Worm (Caenorhabditis elegans): Measurements from ENCODE around the gene fbxb-83.

Gene fbxb-83

ce11 chrIII:169478-169877 is 24.5 kb upstream of the fbxb-83 start, which contains the start of gene F40G9.18:
TSS of gene F40G9.18 (minus strand) at chrIII:169578.
- TF ChIP-seq fkh-4 (tag; optimal IDR thresholded peaks at IDR 0.05; ENCODE audit: borderline replicate concordance) (no peak), unc-62 (GFP tag; optimal IDR thresholded peaks at IDR 0.05) (no peak), fos-1 (tag; optimal IDR thresholded peaks at IDR 0.05) (no peak), ztf-4 (tag; optimal IDR thresholded peaks at IDR 0.05) (no peak), C16A3.4 (tag; optimal IDR thresholded peaks at IDR 0.05) (no peak), unc-86 (tag; optimal IDR thresholded peaks at IDR 0.05) (no peak), lsy-2 (tag; optimal IDR thresholded peaks at IDR 0.05) (no peak), aha-1 (tag; optimal IDR thresholded peaks at IDR 0.05) (no peak), ces-1 (GFP tag; optimal IDR thresholded peaks at IDR 0.05) (no peak), pqm-1 (tag; optimal IDR thresholded peaks at IDR 0.05) (no peak), jun-1 (tag; optimal IDR thresholded peaks at IDR 0.05) (no peak), blmp-1 (tag; optimal IDR thresholded peaks at IDR 0.05) (no peak)

DNA sequence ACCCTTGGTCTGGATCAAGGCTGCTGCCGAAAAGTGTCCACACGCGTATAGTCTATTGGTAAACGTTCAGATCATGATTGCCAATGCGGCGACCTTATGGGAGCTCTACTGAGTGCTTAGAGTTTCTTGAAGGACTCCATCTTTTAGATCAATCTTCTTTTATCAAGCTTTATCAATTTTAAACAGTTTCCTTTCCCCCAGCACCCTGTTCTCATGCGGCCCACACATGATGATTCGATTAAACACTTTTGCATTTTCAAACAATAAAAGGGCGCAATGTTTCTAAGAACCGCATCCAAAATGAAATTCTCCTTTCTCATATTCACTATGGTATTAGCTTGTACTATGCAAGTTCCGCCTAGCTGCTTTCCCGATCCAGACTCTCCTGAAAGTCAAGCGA is 20.4 kb upstream of the fbxb-83 start, which contains the start of gene F40G9.7:
TSS of gene F40G9.7 (plus strand) at position 301 of the 400 bp plus-strand sequence.
- no peak for TF ChIP-seq ceh-8 (GFP tag; optimal IDR thresholded peaks at IDR 0.05)
- TF ChIP-seq ama-1 (optimal IDR thresholded peaks at IDR 0.05) = no peak
- no peak for TF ChIP-seq pag-3 (tag; optimal IDR thresholded peaks at IDR 0.05; ENCODE audit: borderline replicate concordance, insufficient read depth)
- TF ChIP-seq zag-1 (tag; optimal IDR thresholded peaks at IDR 0.05) = no peak
- no peak for TF ChIP-seq nhr-76 (tag; optimal IDR thresholded peaks at IDR 0.05)
- TF ChIP-seq C04F5.9 (tag; optimal IDR thresholded peaks at IDR 0.05) = no peak
- no peak for TF ChIP-seq mab-9 (GFP tag; IDR thresholded peaks at IDR 0.05)
- no peak for TF ChIP-seq lin-13 (GFP tag; optimal IDR thresholded peaks at IDR 0.05)
- no peak for TF ChIP-seq nhr-12 (tag; optimal IDR thresholded peaks at IDR 0.05)
- no peak for TF ChIP-seq sptf-1 (tag; optimal IDR thresholded peaks at IDR 0.05)
- no peak for TF ChIP-seq sup-37 (GFP tag; optimal IDR thresholded peaks at IDR 0.05)
- no peak for TF ChIP-seq ztf-4 (tag; optimal IDR thresholded peaks at IDR 0.05)
- no peak for TF ChIP-seq rnt-1 (tag; optimal IDR thresholded peaks at IDR 0.05)
- no peak for TF ChIP-seq snpc-4 (tag; optimal IDR thresholded peaks at IDR 0.05)

- no peak for TF ChIP-seq lsy-2 (tag; optimal IDR thresholded peaks at IDR 0.05)
- no peak for TF ChIP-seq ceh-90 (tag; optimal IDR thresholded peaks at IDR 0.05)
- no peak for TF ChIP-seq hpl-2 (GFP tag; optimal IDR thresholded peaks at IDR 0.05)
- TF ChIP-seq ces-1 (GFP tag; optimal IDR thresholded peaks at IDR 0.05) = no peak
- no peak for TF ChIP-seq aly-2 (tag; optimal IDR thresholded peaks at IDR 0.05)
- TF ChIP-seq nhr-12 (tag; optimal IDR thresholded peaks at IDR 0.05) = no peak
- no peak for TF ChIP-seq xbp-1 (tag; optimal IDR thresholded peaks at IDR 0.05)
- no peak for TF ChIP-seq elt-2 (tag; optimal IDR thresholded peaks at IDR 0.05)
- no peak for TF ChIP-seq snpc-4 (tag; optimal IDR thresholded peaks at IDR 0.05)
- no peak for TF ChIP-seq tbx-2 (tag; optimal IDR thresholded peaks at IDR 0.05)
- no peak for TF ChIP-seq rnt-1 (tag; optimal IDR thresholded peaks at IDR 0.05)
Observed at ce11 chrIII:164775-165174, 19.8 kb upstream of the fbxb-83 start, which contains the start of gene F40G9.8. TSS of gene F40G9.8 (minus strand) at chrIII:164875.

- TF ChIP-seq lin-13 (GFP tag; optimal IDR thresholded peaks at IDR 0.05) = no peak
- no peak for TF ChIP-seq egl-13 (tag; optimal IDR thresholded peaks at IDR 0.05)
- no peak for TF ChIP-seq unc-62 (GFP tag; optimal IDR thresholded peaks at IDR 0.05)
- no peak for TF ChIP-seq efl-1 (optimal IDR thresholded peaks at IDR 0.05)
- no peak for TF ChIP-seq efl-1 (GFP tag; optimal IDR thresholded peaks at IDR 0.05 in 1 of 2)
- no peak for TF ChIP-seq C16A3.4 (tag; optimal IDR thresholded peaks at IDR 0.05)
- TF ChIP-seq nhr-76 (tag; optimal IDR thresholded peaks at IDR 0.05) = no peak
- TF ChIP-seq pax-3 (tag; optimal IDR thresholded peaks at IDR 0.05) = no peak
- no peak for TF ChIP-seq nhr-85 (tag)
- TF ChIP-seq tbx-2 (tag; optimal IDR thresholded peaks at IDR 0.05) = no peak
- TF ChIP-seq unc-98 (GFP tag; IDR thresholded peaks at IDR 0.05) = no peak
- no peak for TF ChIP-seq F16B12.6 (tag; optimal IDR thresholded peaks at IDR 0.05)
- no peak for TF ChIP-seq nhr-90 (tag; optimal IDR thresholded peaks at IDR 0.05; ENCODE audit: poor library complexity)
- no peak for TF ChIP-seq elt-2 (tag; optimal IDR thresholded peaks at IDR 0.05)
- no peak for TF ChIP-seq elt-3 (tag; optimal IDR thresholded peaks at IDR 0.05)
- no peak for TF ChIP-seq egl-27 (tag; optimal IDR thresholded peaks at IDR 0.05)
- TF ChIP-seq C34B4.2 (tag; optimal IDR thresholded peaks at IDR 0.05) = no peak
- no peak for TF ChIP-seq ama-1 (optimal IDR thresholded peaks at IDR 0.05)
Observed at ce11 chrIII:159665-160064, 14.7 kb upstream of the fbxb-83 start.
